Fruit fly (Drosophila melanogaster): ENCODE measurements around the gene CG12991.

CG12991 gene

DNA sequence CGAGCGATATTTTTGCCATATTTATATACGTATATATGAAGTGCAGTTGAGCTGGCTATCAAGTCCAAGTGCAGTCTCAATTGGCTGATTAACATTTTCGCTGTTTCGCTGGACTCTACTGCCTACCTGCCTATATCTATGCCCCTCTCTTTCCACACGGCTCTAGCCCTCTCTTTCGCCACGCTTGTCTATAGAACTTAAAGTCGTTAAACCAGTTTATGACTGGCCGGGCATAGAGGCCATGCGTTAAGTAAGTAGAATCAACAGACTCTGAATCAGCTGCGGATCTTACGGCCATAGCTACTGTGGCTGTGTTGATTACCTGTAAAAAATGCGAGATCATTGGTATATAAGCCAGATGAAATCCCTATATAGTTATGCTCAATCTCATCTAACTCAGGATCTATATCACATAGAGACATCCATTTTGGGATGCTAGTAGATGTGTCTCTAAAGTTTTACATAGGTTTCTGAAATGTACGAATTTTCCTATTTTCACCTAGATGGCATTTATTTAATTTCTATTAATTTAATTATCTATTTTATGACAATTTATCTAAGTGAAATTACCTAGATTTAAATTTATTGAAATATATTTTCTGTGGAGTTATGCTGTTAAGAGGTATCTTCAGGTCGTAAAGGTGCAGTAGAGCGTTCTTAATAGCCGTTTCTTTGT, 2.1 kb downstream of the CG12991 start (continued):
- no peak for TF ChIP-seq usp (GFP tag; optimal IDR thresholded peaks at IDR 0.05)
- TF ChIP-seq tio (GFP tag; optimal IDR thresholded peaks at IDR 0.05) = peak; percentile 46
- TF ChIP-seq prd (optimal IDR thresholded peaks at IDR 0.05) = no peak
- peak; percentile 53; the same call in 1 of the 3 replicates for TF ChIP-seq prd (GFP tag; IDR thresholded peaks at IDR 0.05)
- TF ChIP-seq sc (optimal IDR thresholded peaks at IDR 0.05) = no peak
- TF ChIP-seq sc (GFP tag; optimal IDR thresholded peaks at IDR 0.05) = peak; percentile 30
- no peak for TF ChIP-seq CG10321 (GFP tag; IDR thresholded peaks at IDR 0.05)
- no peak for TF ChIP-seq odd (GFP tag; optimal IDR thresholded peaks at IDR 0.05)
- TF ChIP-seq CG32767 (GFP tag; IDR thresholded peaks at IDR 0.05) = no peak
- TF ChIP-seq CG1602 (GFP tag; optimal IDR thresholded peaks at IDR 0.05) = peak; percentile 4
- TF ChIP-seq CG17359 (tag; optimal IDR thresholded peaks at IDR 0.05) = no peak
- TF ChIP-seq CG10979 (tag; optimal IDR thresholded peaks at IDR 0.05) = peak; percentile 65
- peak; percentile 52; the same call in 2 of the 3 replicates for TF ChIP-seq row (GFP tag; IDR thresholded peaks at IDR 0.05)
- peak; percentile 22 for TF ChIP-seq kay (GFP tag; optimal IDR thresholded peaks at IDR 0.05)
- TF ChIP-seq Xrp1 (GFP tag; IDR thresholded peaks at IDR 0.05) = peak; percentile 42; the same call in 1 of the 2 replicates
- TF ChIP-seq cwo (GFP tag; optimal IDR thresholded peaks at IDR 0.05) = peak; percentile 26
- TF ChIP-seq dati (GFP tag; IDR thresholded peaks at IDR 0.05) = no peak
- no peak for TF ChIP-seq exex (tag; optimal IDR thresholded peaks at IDR 0.05)
- TF ChIP-seq Xbp1 (GFP tag; optimal IDR thresholded peaks at IDR 0.05) = peak; percentile 21
- no peak for TF ChIP-seq C15 (GFP tag; IDR thresholded peaks at IDR 0.05)
- peak; percentile 48 for TF ChIP-seq Oli (tag; optimal IDR thresholded peaks at IDR 0.05)
- no peak for TF ChIP-seq CG4707 (GFP tag; optimal IDR thresholded peaks at IDR 0.05)
- peak; percentile 22 for TF ChIP-seq CG10209 (GFP tag; optimal IDR thresholded peaks at IDR 0.05)
- TF ChIP-seq chinmo (GFP tag; IDR thresholded peaks at IDR 0.05; ENCODE audit: partially characterized antibody) = no peak
- peak; percentile 27 for TF ChIP-seq Spps (tag; optimal IDR thresholded peaks at IDR 0.05)
- peak; percentile 41 for TF ChIP-seq CG7556 (GFP tag; optimal IDR thresholded peaks at IDR 0.05)
- TF ChIP-seq CG11723 (GFP tag; optimal IDR thresholded peaks at IDR 0.05) = no peak
- TF ChIP-seq CG2875 (GFP tag; optimal IDR thresholded peaks at IDR 0.05) = peak; percentile 16
- 0 out of 2 replicates have a peak, but pooled peaks have one; percentile 4 for TF ChIP-seq CG32532 (GFP tag; IDR thresholded peaks at IDR 0.05)
- no peak for TF ChIP-seq fu2 (GFP tag; optimal IDR thresholded peaks at IDR 0.05)
- no peak for TF ChIP-seq stc (GFP tag; IDR thresholded peaks at IDR 0.05)
- no peak for TF ChIP-seq danr (GFP tag; IDR thresholded peaks at IDR 0.05)
- TF ChIP-seq CG7928 (GFP tag; optimal IDR thresholded peaks at IDR 0.05) = no peak
- TF ChIP-seq Dref (GFP tag; IDR thresholded peaks at IDR 0.05) = no peak
- no peak for TF ChIP-seq CG12104 (GFP tag; optimal IDR thresholded peaks at IDR 0.05)
- peak; percentile 16 for TF ChIP-seq CG12769 (tag; optimal IDR thresholded peaks at IDR 0.05)
- TF ChIP-seq tgo (GFP tag; IDR thresholded peaks at IDR 0.05) = peak; percentile 16; the same call in 1 of the 3 replicates
- peak in 1 of 2 experiments; percentile 51 for TF ChIP-seq bsh (GFP tag; optimal IDR thresholded peaks at IDR 0.05)
- TF ChIP-seq CG5245 (GFP tag; optimal IDR thresholded peaks at IDR 0.05) = no peak
- no peak for TF ChIP-seq ara (GFP tag; IDR thresholded peaks at IDR 0.05)
- no peak for TF ChIP-seq wor (GFP tag; IDR thresholded peaks at IDR 0.05)
- no peak for TF ChIP-seq jigr1 (GFP tag; IDR thresholded peaks at IDR 0.05)
- peak; percentile 18 for TF ChIP-seq CG15696 (tag; optimal IDR thresholded peaks at IDR 0.05)
- peak; percentile 70; the same call in 2 of the 3 replicates for TF ChIP-seq CG17361 (GFP tag; IDR thresholded peaks at IDR 0.05)
- TF ChIP-seq slbo (GFP tag; IDR thresholded peaks at IDR 0.05) = 0 out of 2 replicates have a peak, but pooled peaks have one; percentile 13
- TF ChIP-seq Oaz (GFP tag; IDR thresholded peaks at IDR 0.05) = no peak
- TF ChIP-seq CG15479 (GFP tag; optimal IDR thresholded peaks at IDR 0.05) = no peak
- no peak for TF ChIP-seq Scr (GFP tag; IDR thresholded peaks at IDR 0.05; ENCODE audit: partially characterized antibody)
- TF ChIP-seq Lhr (GFP tag; optimal IDR thresholded peaks at IDR 0.05) = no peak
- no peak for TF ChIP-seq B-H1 (GFP tag; IDR thresholded peaks at IDR 0.05)

Measured in whole organism, embryonic.